Fruit fly (Drosophila melanogaster) whole organism, embryonic: ENCODE data around the gene CG15142.

Source experiments
- BEAF-32 ChIP-seq: fragments of 200-800 bp; sonication (Bioruptor generic); optimal IDR thresholded peaks from 3 replicates; lab custom pipeline; 2017; ENCODE audit warnings: missing biosample characterization, missing genetic modification characterization, mild to moderate bottlenecking, moderate library complexity, missing genetic modification reagents
- Blimp-1 ChIP-seq: fragments of 200-800 bp; sonication (Bioruptor generic); optimal IDR thresholded peaks from 3 replicates; lab custom pipeline; 2018; ENCODE audit warnings: missing biosample characterization, missing genetic modification characterization, mild to moderate bottlenecking, moderate library complexity, missing genetic modification reagents
- CG10654 ChIP-seq: fragments of 200-800 bp; sonication (Bioruptor generic); optimal IDR thresholded peaks from 2 replicates; lab custom pipeline; 2016; ENCODE audit warnings: missing biosample characterization, missing genetic modification characterization
- CG12155 ChIP-seq: fragments of 200-800 bp; sonication (Bioruptor generic); optimal IDR thresholded peaks from 3 replicates; lab custom pipeline; 2016; ENCODE audit warnings: missing biosample characterization, missing genetic modification characterization
- CG12942 ChIP-seq: fragments of 200-800 bp; sonication (Bioruptor generic); optimal IDR thresholded peaks from 3 replicates; lab custom pipeline; 2016; ENCODE audit warnings: missing biosample characterization, missing genetic modification characterization
- CG13624 ChIP-seq: fragments of 200-800 bp; sonication (Bioruptor generic); optimal IDR thresholded peaks from 2 replicates; lab custom pipeline; 2016; ENCODE audit warnings: missing biosample characterization, missing genetic modification characterization
- CG14050 ChIP-seq: fragments of 200-800 bp; sonication (Bioruptor generic); IDR thresholded peaks from 3 replicates; pipeline ENCODE4 v1.3.6; 2022; ENCODE audit warnings: missing biosample characterization, missing genetic modification characterization
- CG1602 ChIP-seq: fragments of 200-800 bp; sonication (Bioruptor generic); optimal IDR thresholded peaks from 3 replicates; lab custom pipeline; 2016; ENCODE audit warnings: missing biosample characterization, missing genetic modification characterization
- CG16779 ChIP-seq: fragments of 200-800 bp; sonication (Bioruptor generic); IDR thresholded peaks from 2 replicates; pipeline ENCODE4 v1.3.6; 2022; ENCODE audit warnings: missing biosample characterization, missing genetic modification characterization
- CG17359 ChIP-seq: fragments of 200-800 bp; sonication (Bioruptor generic); optimal IDR thresholded peaks from 3 replicates; lab custom pipeline; 2018; ENCODE audit warnings: missing biosample characterization, mild to moderate bottlenecking, missing genetic modification characterization, moderate library complexity
- CG17568 ChIP-seq: fragments of 200-800 bp; sonication (Bioruptor generic); optimal IDR thresholded peaks from 2 replicates; lab custom pipeline; 2018; ENCODE audit warnings: missing biosample characterization, mild to moderate bottlenecking, missing genetic modification characterization, moderate library complexity
- CG17912 ChIP-seq: fragments of 200-800 bp; sonication (Bioruptor generic); optimal IDR thresholded peaks from 2 replicates; lab custom pipeline; 2018; ENCODE audit warnings: missing biosample characterization, mild to moderate bottlenecking, missing genetic modification characterization
- CG18599 ChIP-seq: fragments of 200-800 bp; sonication (Bioruptor generic); optimal IDR thresholded peaks from 3 replicates; lab custom pipeline; 2017; ENCODE audit warnings: missing biosample characterization, missing genetic modification characterization, mild to moderate bottlenecking, moderate library complexity, missing genetic modification reagents
- CG2120 ChIP-seq: fragments of 200-800 bp; sonication (Bioruptor generic); optimal IDR thresholded peaks from 3 replicates; lab custom pipeline; 2016; ENCODE audit warnings: missing biosample characterization, missing genetic modification characterization
- CG32532 ChIP-seq: fragments of 200-800 bp; sonication (Bioruptor generic); IDR thresholded peaks from 2 replicates; pipeline ENCODE4 v1.3.6; 2022; ENCODE audit warnings: missing biosample characterization, missing genetic modification characterization
- CG3847 ChIP-seq: fragments of 200-800 bp; sonication (Bioruptor generic); IDR thresholded peaks from 2 replicates; pipeline ENCODE4 v1.3.6; 2022; ENCODE audit warnings: missing biosample characterization, missing genetic modification characterization
- CG4282 ChIP-seq: fragments of 200-800 bp; sonication (Bioruptor generic); optimal IDR thresholded peaks from 2 replicates; lab custom pipeline; 2016; ENCODE audit warnings: missing biosample characterization, missing genetic modification characterization
- CG43689 ChIP-seq: fragments of 200-800 bp; sonication (Bioruptor generic); IDR thresholded peaks from 2 replicates; pipeline ENCODE4 v1.3.6; 2022; ENCODE audit warnings: missing biosample characterization, missing genetic modification characterization
- CG7839 ChIP-seq: fragments of 200-800 bp; sonication (Bioruptor generic); optimal IDR thresholded peaks from 3 replicates; lab custom pipeline; 2018; ENCODE audit warnings: missing biosample characterization, mild to moderate bottlenecking, missing genetic modification characterization, moderate library complexity
- CG7928 ChIP-seq: fragments of 200-800 bp; sonication (Bioruptor generic); optimal IDR thresholded peaks from 2 replicates; lab custom pipeline; 2017; ENCODE audit warnings: missing biosample characterization, mild to moderate bottlenecking, missing genetic modification characterization
- CG9797 ChIP-seq: fragments of 200-800 bp; sonication (Bioruptor generic); optimal IDR thresholded peaks from 3 replicates; lab custom pipeline; 2018; ENCODE audit warnings: missing biosample characterization, mild to moderate bottlenecking, missing genetic modification characterization
- CrebB ChIP-seq: fragments of 200-800 bp; sonication (Bioruptor generic); optimal IDR thresholded peaks from 3 replicates; lab custom pipeline; 2018; ENCODE audit warnings: missing biosample characterization, mild to moderate bottlenecking, missing genetic modification characterization
- Dip3 ChIP-seq: fragments of 200-800 bp; sonication (Bioruptor generic); optimal IDR thresholded peaks from 3 replicates; lab custom pipeline; 2016; ENCODE audit warnings: missing biosample characterization, missing genetic modification characterization
- Fer1 ChIP-seq: fragments of 200-800 bp; sonication (Bioruptor generic); optimal IDR thresholded peaks from 2 replicates; lab custom pipeline; 2017; ENCODE audit warnings: missing biosample characterization, mild to moderate bottlenecking, missing genetic modification characterization
- H15 ChIP-seq: fragments of 200-800 bp; sonication (Bioruptor generic); IDR thresholded peaks from 3 replicates; pipeline ENCODE4 v1.3.6; 2022; ENCODE audit warnings: missing biosample characterization, missing genetic modification characterization
- Hr51 ChIP-seq, 2 experiments: fragments of 200-800 bp; sonication (Bioruptor generic); optimal IDR thresholded peaks; 2 replicates in 1 of 2; 3 replicates in 1 of 2; lab custom pipeline; 2016 to 2018; ENCODE audit warnings: missing biosample characterization in 2 of 2, missing genetic modification characterization in 2 of 2, mild to moderate bottlenecking in 1 of 2, moderate library complexity in 1 of 2
- Max ChIP-seq: fragments of 200-800 bp; sonication (Bioruptor generic); optimal IDR thresholded peaks from 2 replicates; lab custom pipeline; 2016; ENCODE audit warnings: missing biosample characterization, mild to moderate bottlenecking, missing genetic modification characterization
- NfI ChIP-seq: fragments of 200-800 bp; sonication (Bioruptor generic); optimal IDR thresholded peaks from 3 replicates; lab custom pipeline; 2018; ENCODE audit warnings: missing biosample characterization, mild to moderate bottlenecking, missing genetic modification characterization, moderate library complexity
- Ptx1 ChIP-seq: fragments of 200-800 bp; sonication (Bioruptor generic); IDR thresholded peaks from 2 replicates; pipeline ENCODE4 v1.3.6; 2022; ENCODE audit warnings: missing biosample characterization, missing genetic modification characterization
- Stat92E ChIP-seq, 3 experiments: fragments of >200 bp in 2 of 3; fragments of 200-800 bp in 1 of 3; sonication (Bioruptor generic) in 1 of 3; optimal IDR thresholded peaks; 2 replicates each; lab custom pipeline; 2017 to 2019; ENCODE audit warnings: missing biosample characterization in 3 of 3, missing genetic modification characterization in 3 of 3, mild to moderate bottlenecking in 1 of 3, moderate library complexity in 1 of 3
- Xrp1 ChIP-seq: fragments of 200-800 bp; sonication (Bioruptor generic); IDR thresholded peaks from 2 replicates; pipeline ENCODE4 v1.3.6; 2022; ENCODE audit warnings: missing biosample characterization, missing genetic modification characterization
- al ChIP-seq: fragments of 200-800 bp; sonication (Bioruptor generic); IDR thresholded peaks from 2 replicates; pipeline ENCODE4 v1.3.6; 2022; ENCODE audit warnings: missing biosample characterization, missing genetic modification characterization
- amos ChIP-seq: fragments of 200-800 bp; sonication (Bioruptor generic); IDR thresholded peaks from 2 replicates; pipeline ENCODE4 v1.3.6; 2022; ENCODE audit warnings: missing biosample characterization, missing genetic modification characterization; ENCODE audit not compliant: partially characterized antibody
- ara ChIP-seq: fragments of 200-800 bp; sonication (Bioruptor generic); IDR thresholded peaks from 2 replicates; pipeline ENCODE4 v1.3.6; 2022; ENCODE audit warnings: missing biosample characterization, missing genetic modification characterization
- bowl ChIP-seq: fragments of 200-800 bp; sonication (Bioruptor generic); IDR thresholded peaks from 2 replicates; pipeline ENCODE4 v1.3.6; 2022; ENCODE audit warnings: missing biosample characterization, missing genetic modification characterization
- cad ChIP-seq: fragments of >200 bp; optimal IDR thresholded peaks from 2 replicates; lab custom pipeline; 2017; ENCODE audit warnings: missing biosample characterization, missing genetic modification characterization
- dmrt11E ChIP-seq: fragments of 200-800 bp; sonication (Bioruptor generic); optimal IDR thresholded peaks from 3 replicates; lab custom pipeline; 2018; ENCODE audit warnings: missing biosample characterization, mild to moderate bottlenecking, missing genetic modification characterization, moderate library complexity
- dmrt99B ChIP-seq: fragments of 200-800 bp; sonication (Bioruptor generic); optimal IDR thresholded peaks from 2 replicates; lab custom pipeline; 2018; ENCODE audit warnings: missing biosample characterization, mild to moderate bottlenecking, missing genetic modification characterization, moderate library complexity
- dpn ChIP-seq, 2 experiments: fragments of 200-800 bp; sonication (Bioruptor generic); optimal IDR thresholded peaks; 3 replicates each; lab custom pipeline; 2016; ENCODE audit warnings: missing biosample characterization in 2 of 2, missing genetic modification characterization in 2 of 2
- dysf ChIP-seq: fragments of 200-800 bp; sonication (Bioruptor generic); IDR thresholded peaks from 3 replicates; pipeline ENCODE4 v1.3.6; 2022; ENCODE audit warnings: missing biosample characterization, missing genetic modification characterization
- eve ChIP-seq, 2 experiments: fragments of >200 bp; optimal IDR thresholded peaks; 2 replicates each; lab custom pipeline; 2017; ENCODE audit warnings: missing biosample characterization in 2 of 2, missing genetic modification characterization in 2 of 2
- fd3F ChIP-seq: fragments of 200-800 bp; sonication (Bioruptor generic); optimal IDR thresholded peaks from 2 replicates; lab custom pipeline; 2018; ENCODE audit warnings: missing biosample characterization, mild to moderate bottlenecking, missing genetic modification characterization, moderate library complexity
- h ChIP-seq: fragments of >200 bp; optimal IDR thresholded peaks from 2 replicates; lab custom pipeline; 2017
- kay ChIP-seq: fragments of 200-800 bp; sonication (Bioruptor generic); optimal IDR thresholded peaks from 2 replicates; lab custom pipeline; 2016; ENCODE audit warnings: missing biosample characterization, missing genetic modification characterization
- nom ChIP-seq: fragments of 200-800 bp; sonication (Bioruptor generic); optimal IDR thresholded peaks from 2 replicates; lab custom pipeline; 2017; ENCODE audit warnings: missing biosample characterization, missing genetic modification characterization, mild to moderate bottlenecking, moderate library complexity, missing genetic modification reagents
- sug ChIP-seq: fragments of 200-800 bp; optimal IDR thresholded peaks from 2 replicates; lab custom pipeline; 2019; ENCODE audit warnings: missing biosample characterization, mild to moderate bottlenecking, missing genetic modification characterization, moderate library complexity
- trem ChIP-seq: fragments of 200-800 bp; optimal IDR thresholded peaks from 3 replicates; lab custom pipeline; 2019; ENCODE audit warnings: missing biosample characterization, mild to moderate bottlenecking, missing genetic modification characterization, moderate library complexity
- vfl ChIP-seq: fragments of 200-800 bp; sonication (Bioruptor generic); optimal IDR thresholded peaks from 2 replicates; lab custom pipeline; 2016; ENCODE audit warnings: missing biosample characterization, missing genetic modification characterization

CG15142 gene

DNA sequence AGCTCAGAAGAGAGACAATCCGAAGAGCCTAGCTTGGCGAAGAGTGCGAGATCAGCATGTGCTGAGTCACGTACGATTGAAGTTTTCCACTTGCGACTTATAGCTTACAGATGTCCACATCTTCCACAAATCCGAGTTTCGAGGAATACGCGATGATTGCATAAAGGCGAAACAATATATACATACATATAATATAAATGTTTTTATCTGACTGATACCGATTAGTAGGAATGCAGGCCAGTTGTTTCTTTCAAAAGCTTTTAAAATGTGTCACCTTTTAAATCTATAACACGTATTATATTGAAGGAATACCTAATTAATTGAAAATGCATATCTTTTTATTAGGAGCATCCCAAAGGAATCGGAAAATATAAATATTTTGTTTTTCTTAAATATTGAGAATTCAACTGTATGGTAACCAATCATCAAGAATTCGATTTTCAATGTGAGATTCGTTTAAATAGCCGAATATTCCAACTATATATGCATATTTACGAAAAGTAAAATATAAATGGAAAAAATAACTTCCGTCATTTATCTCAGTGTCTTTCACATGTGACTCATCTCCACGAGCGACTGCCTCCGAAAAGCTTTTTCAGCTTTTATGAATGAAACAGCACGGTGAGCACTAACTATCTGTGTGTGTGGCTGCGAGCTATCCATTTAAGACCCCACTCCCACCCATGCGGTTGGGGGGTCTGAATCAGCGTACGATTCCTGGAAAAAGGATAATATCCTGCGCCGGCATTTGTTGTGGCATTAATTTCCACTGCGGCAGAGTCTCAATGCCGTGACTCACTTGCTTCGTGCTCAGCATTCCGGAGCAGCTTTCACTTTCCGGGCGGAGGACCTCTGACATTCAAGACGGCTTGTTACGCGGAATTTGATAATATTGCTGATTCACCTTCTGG is 47.9 kb downstream of the CG15142 start (continued):
- TF ChIP-seq CG32532 (GFP tag; lab: Robert Waterston, UW) (no peak; the same call in 1 of the 2 replicates), CG7928 (GFP tag; lab: Kevin White, UChicago) (no peak), dysf (GFP tag; lab: Robert Waterston, UW) (peak; percentile 69; the same call in 2 of the 3 replicates), nom (GFP tag; lab: Kevin White, UChicago) (peak; percentile 33), BEAF-32 (GFP tag; lab: Kevin White, UChicago) (no peak), bowl (GFP tag; lab: Robert Waterston, UW) (no peak), Dip3 (GFP tag; lab: Kevin White, UChicago) (peak; percentile 46), CG43689 (GFP tag; lab: Robert Waterston, UW) (no peak), dmrt11E (tag; lab: Kevin White, UChicago) (no peak), CrebB (tag; lab: Kevin White, UChicago) (peak; percentile 19), CG10654 (GFP tag; lab: Kevin White, UChicago) (peak; percentile 32), NfI (GFP tag; lab: Kevin White, UChicago) (peak; percentile 60), Max (GFP tag; lab: Kevin White, UChicago) (peak; percentile 33), CG17568 (GFP tag; lab: Kevin White, UChicago) (peak; percentile 22), eve (GFP tag; optimal IDR thresholded peaks at IDR 0.05; lab: Kevin White, UChicago) (peak in 1 of 2 experiments; percentile 74), Fer1 (peak; percentile 58), cad (no peak), CG16779 (0 out of 2 replicates have a peak, but pooled peaks have one; percentile 30), amos (no peak), CG2120 (GFP tag; lab: Kevin White, UChicago) (peak; percentile 80), CG17912 (GFP tag; lab: Kevin White, UChicago) (no peak), sug (tag; lab: Kevin White, UChicago) (peak; percentile 60), CG7839 (peak; percentile 75), CG14050 (GFP tag; lab: Robert Waterston, UW) (peak; percentile 49; the same call in 2 of the 3 replicates), kay (GFP tag; lab: Kevin White, UChicago) (peak; percentile 97), CG9797 (GFP tag; lab: Kevin White, UChicago) (no peak), dpn (GFP tag; optimal IDR thresholded peaks at IDR 0.05; lab: Kevin White, UChicago) (peak; percentile 29 to 45), CG12155 (peak; percentile 64), CG12942 (GFP tag; lab: Kevin White, UChicago) (peak; percentile 7), dmrt99B (tag; lab: Kevin White, UChicago) (peak; percentile 73), fd3F (GFP tag; lab: Kevin White, UChicago) (peak; percentile 61), H15 (GFP tag; lab: Robert Waterston, UW) (0 out of 3 replicates have a peak, but pooled peaks have one; percentile 27), Blimp-1 (GFP tag; lab: Kevin White, UChicago) (peak; percentile 55), vfl (GFP tag; lab: Kevin White, UChicago) (no peak), Stat92E (GFP tag; optimal IDR thresholded peaks at IDR 0.05; lab: Kevin White, UChicago) (no peak), Xrp1 (GFP tag; lab: Robert Waterston, UW) (peak; percentile 48; the same call in 1 of the 2 replicates), Ptx1 (GFP tag; lab: Robert Waterston, UW) (peak; percentile 65; the same call in 1 of the 2 replicates), CG1602 (GFP tag; lab: Kevin White, UChicago) (peak; percentile 24), Hr51 (GFP tag; optimal IDR thresholded peaks at IDR 0.05; lab: Kevin White, UChicago) (peak; percentile 6 to 84), ara (no peak), CG13624 (GFP tag; lab: Kevin White, UChicago) (peak; percentile 11), trem (tag; lab: Kevin White, UChicago) (peak; percentile 19), al (GFP tag; lab: Robert Waterston, UW) (0 out of 2 replicates have a peak, but pooled peaks have one; percentile 30), CG17359 (tag; lab: Kevin White, UChicago) (peak; percentile 62), CG3847 (GFP tag; lab: Robert Waterston, UW) (peak; percentile 30; the same call in 1 of the 2 replicates), h (lab: Kevin White, UChicago) (no peak), CG18599 (GFP tag; lab: Kevin White, UChicago) (peak; percentile 72), CG4282 (GFP tag; lab: Kevin White, UChicago) (no peak)
